Worm (Caenorhabditis elegans): Measurements from ENCODE around the gene best-7.
"Not testable (repeated sequence)": the region's sequence is repeated elsewhere in the genome, so short reads cannot be mapped to it uniquely, and the experiment has no call there.

best-7 gene

DNA sequence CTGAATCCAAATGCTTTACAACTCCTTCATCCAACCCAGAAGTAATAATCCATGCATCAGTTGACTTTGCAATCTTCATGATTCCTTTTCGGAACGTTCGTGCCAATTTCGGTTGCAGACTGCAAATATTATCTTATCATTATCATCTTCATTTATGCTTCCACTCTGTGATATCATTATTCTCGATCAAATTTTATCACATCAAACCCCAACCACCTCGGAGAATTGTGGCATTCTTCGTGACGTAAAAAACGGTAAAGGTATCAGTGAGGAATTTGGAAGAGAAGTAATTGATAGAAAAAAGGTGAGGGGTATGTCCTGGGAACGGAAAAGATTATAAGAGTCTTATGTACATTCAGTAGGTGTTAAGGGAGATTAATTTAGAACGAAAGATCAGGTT is 27.4 kb upstream of the best-7 start:
- no peak for TF ChIP-seq drap-1 (GFP tag; optimal IDR thresholded peaks at IDR 0.05)
- no peak for TF ChIP-seq nhr-12 (tag; optimal IDR thresholded peaks at IDR 0.05)
- no peak for TF ChIP-seq snpc-4 (tag; optimal IDR thresholded peaks at IDR 0.05)
- no peak for TF ChIP-seq ztf-11 (tag; optimal IDR thresholded peaks at IDR 0.05)
- TF ChIP-seq cnd-1 (tag; optimal IDR thresholded peaks at IDR 0.05): no peak
- no peak for TF ChIP-seq unc-120 (tag; optimal IDR thresholded peaks at IDR 0.05; ENCODE audit: poor library complexity, severe bottlenecking)
- no peak for TF ChIP-seq elt-3 (tag; optimal IDR thresholded peaks at IDR 0.05)
- TF ChIP-seq mab-5 (tag; optimal IDR thresholded peaks at IDR 0.05): no peak
- TF ChIP-seq unc-62 (GFP tag; optimal IDR thresholded peaks at IDR 0.05): no peak

DNA sequence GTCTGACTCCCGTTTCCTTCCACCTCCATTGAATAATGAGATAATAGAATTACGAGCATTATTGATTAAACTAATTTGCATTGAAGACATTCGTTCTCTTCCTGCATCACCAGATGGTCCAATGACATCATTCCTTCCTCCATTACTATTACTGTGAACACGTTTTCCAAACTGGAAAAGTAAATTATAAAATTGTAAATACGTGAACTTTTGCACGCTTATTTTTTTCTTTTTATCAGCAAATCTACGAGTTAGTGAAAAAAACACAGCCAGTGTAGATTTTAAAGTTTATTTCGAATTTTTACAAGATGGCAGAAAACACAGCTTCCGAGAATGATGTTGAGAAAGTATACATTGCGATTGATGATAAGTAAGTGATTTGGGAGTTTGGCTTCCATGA is 23.6 kb upstream of the best-7 start, which contains the start of gene C05C12.1:
Gene C05C12.1 (plus strand): TSS at position 301 of the 400 bp plus-strand sequence.
- TF ChIP-seq ham-2 (GFP tag; optimal IDR thresholded peaks at IDR 0.05); lsy-2 (tag; optimal IDR thresholded peaks at IDR 0.05); nhr-12 (tag; optimal IDR thresholded peaks at IDR 0.05): not testable (repeated sequence)

DNA sequence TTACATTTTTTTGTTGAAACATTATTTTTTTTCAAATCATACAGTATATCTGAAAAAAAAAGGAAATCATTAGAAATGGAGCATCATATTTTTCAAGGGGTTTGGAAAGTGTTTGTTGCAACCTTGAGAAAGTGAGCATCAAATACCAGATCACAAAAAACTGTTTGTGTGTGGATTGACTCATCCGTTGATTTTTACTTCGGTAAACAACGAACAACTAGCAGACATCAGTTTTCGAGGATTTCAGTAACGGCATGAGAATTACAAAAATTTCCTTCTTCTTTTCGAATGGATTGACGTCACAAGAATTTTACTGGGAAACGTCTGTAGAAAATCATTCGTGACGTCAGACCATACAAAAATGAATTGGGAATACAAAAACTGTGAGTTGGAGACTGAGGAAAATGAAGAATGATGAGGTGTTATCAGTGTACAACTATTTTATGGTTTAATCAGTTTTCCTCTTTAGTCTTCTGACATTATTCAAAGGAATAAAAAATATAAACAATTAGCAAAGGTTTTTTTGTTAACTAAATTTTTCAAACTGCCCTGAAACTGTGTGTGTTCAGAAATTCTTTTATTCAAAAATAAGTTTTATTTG is 18.0 kb upstream of the best-7 start, which contains the start of gene C05C12.4:
Gene C05C12.4 (minus strand): TSS at position 51 of the 601 bp plus-strand sequence.
- TF ChIP-seq nhr-12 (tag; optimal IDR thresholded peaks at IDR 0.05) (no peak), ces-1 (GFP tag; optimal IDR thresholded peaks at IDR 0.05) (no peak), snpc-4 (tag; optimal IDR thresholded peaks at IDR 0.05) (no peak), ham-2 (GFP tag; optimal IDR thresholded peaks at IDR 0.05) (no peak), mep-1 (tag; optimal IDR thresholded peaks at IDR 0.05) (no peak), mls-2 (tag; optimal IDR thresholded peaks at IDR 0.05) (no peak)

DNA sequence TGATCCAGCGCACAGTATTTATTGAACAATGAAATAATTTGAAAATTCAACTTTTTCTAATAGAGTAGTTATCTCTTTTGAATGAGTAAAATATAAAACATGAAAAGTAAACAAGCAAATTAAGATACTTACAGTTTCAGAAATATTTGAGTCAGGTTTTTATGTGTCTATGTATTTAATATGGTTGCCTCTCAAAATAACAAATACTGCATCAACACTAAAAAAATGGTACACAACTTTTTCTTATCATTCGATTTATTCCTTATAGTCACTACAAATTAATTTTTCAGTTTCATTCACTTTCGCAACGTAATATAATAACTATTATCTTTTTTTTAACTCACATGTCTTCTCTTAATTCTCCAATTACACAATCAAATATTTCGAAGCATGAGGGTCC is 17.3 kb upstream of the best-7 start:
- TF ChIP-seq ztf-11 (tag; optimal IDR thresholded peaks at IDR 0.05) (no peak), elt-3 (tag; optimal IDR thresholded peaks at IDR 0.05) (no peak), pha-4 (tag; optimal IDR thresholded peaks at IDR 0.05) (no peak), sem-2 (GFP tag; optimal IDR thresholded peaks at IDR 0.05) (no peak), blmp-1 (tag; optimal IDR thresholded peaks at IDR 0.05) (no peak), ceh-83 (GFP tag; optimal IDR thresholded peaks at IDR 0.05) (no peak), nhr-2 (tag; optimal IDR thresholded peaks at IDR 0.05) (no peak), mab-5 (tag; optimal IDR thresholded peaks at IDR 0.05) (no peak), nhr-76 (tag; optimal IDR thresholded peaks at IDR 0.05) (no peak), lin-13 (tag; optimal IDR thresholded peaks at IDR 0.05) (no peak), bed-3 (GFP tag; optimal IDR thresholded peaks at IDR 0.05) (no peak)

DNA sequence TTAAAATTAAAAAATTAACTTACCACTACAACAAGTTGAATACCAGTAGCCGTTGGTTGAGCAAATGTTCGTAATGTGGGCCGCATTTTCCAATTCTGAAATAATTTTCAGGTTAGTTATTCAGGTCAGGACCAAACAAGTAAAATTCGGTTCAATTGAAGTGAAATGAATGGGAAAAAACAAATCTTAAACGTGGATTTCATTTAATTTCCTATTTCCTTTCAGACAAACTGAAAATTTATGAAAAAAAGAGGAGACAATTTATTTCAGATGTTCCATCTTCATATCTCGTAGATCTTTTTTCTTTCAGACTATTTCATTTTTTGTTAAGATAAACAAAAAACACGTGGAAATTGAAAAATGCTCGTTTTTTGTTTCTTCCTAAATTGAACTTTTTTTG is 11.3 kb upstream of the best-7 start, which contains the start of gene C05C12.6:
Gene C05C12.6 (minus strand): TSS at position 101 of the 400 bp plus-strand sequence.
- TF ChIP-seq ham-2 (GFP tag; optimal IDR thresholded peaks at IDR 0.05) (no peak), ztf-11 (tag; optimal IDR thresholded peaks at IDR 0.05) (no peak), hlh-1 (tag; optimal IDR thresholded peaks at IDR 0.05) (no peak), flh-1 (GFP tag; optimal IDR thresholded peaks at IDR 0.05) (no peak), ces-1 (GFP tag; optimal IDR thresholded peaks at IDR 0.05) (no peak), cnd-1 (tag; optimal IDR thresholded peaks at IDR 0.05) (no peak), elt-1 (tag; optimal IDR thresholded peaks at IDR 0.05; ENCODE audit: borderline replicate concordance, insufficient read depth) (no peak), mep-1 (tag; optimal IDR thresholded peaks at IDR 0.05) (no peak), mls-2 (tag; optimal IDR thresholded peaks at IDR 0.05) (no peak), ceh-39 (tag; optimal IDR thresholded peaks at IDR 0.05) (no peak), elt-3 (tag; optimal IDR thresholded peaks at IDR 0.05) (no peak), zip-8 (tag; optimal IDR thresholded peaks at IDR 0.05) (no peak), lsy-2 (tag; optimal IDR thresholded peaks at IDR 0.05) (no peak), pha-4 (tag; optimal IDR thresholded peaks at IDR 0.05) (no peak)

DNA sequence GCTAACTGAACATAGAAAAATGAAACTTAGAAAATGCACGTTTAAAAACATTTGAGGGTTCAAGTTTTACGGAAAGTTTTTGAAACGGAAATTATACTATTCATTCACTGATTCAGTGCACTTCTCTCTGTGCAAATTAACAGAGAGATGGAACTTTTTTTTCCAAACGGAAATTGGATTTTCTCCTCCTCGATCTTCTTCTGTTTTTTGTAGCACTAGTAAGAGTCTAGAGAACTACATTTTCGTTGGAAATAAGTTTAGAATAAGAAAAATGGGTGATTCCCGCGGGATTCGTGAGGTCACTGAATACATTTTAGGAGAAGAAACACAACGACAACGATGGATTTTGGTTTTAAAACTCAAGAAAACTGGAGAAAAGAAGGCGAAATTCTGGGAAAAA is 5.6 kb upstream of the best-7 start:
- TF ChIP-seq sem-2 (GFP tag; optimal IDR thresholded peaks at IDR 0.05): no peak
- TF ChIP-seq lin-32 (GFP tag; optimal IDR thresholded peaks at IDR 0.05): no peak
- TF ChIP-seq M03D4.4 (tag; optimal IDR thresholded peaks at IDR 0.05): no peak
- TF ChIP-seq sptf-1 (tag; optimal IDR thresholded peaks at IDR 0.05): no peak
- peak; percentile 34 for TF ChIP-seq ces-1 (GFP tag; optimal IDR thresholded peaks at IDR 0.05)

Measured in whole organism, mixed stage, embryonic.